Fruit fly (Drosophila melanogaster) whole organism, embryonic: ENCODE results near the gene Cyp1.
A peak's percentile ranks its signal among the peaks of the same experiment; 100 is the strongest.

Experiments used
- B-H2 ChIP-seq: fragments of 200-800 bp; sonication (Bioruptor generic); optimal IDR thresholded peaks from 2 replicates; lab custom pipeline; 2018; ENCODE audit warnings: missing biosample characterization, mild to moderate bottlenecking, missing genetic modification characterization
- Bteb2 ChIP-seq: fragments of 200-800 bp; sonication (Bioruptor generic); optimal IDR thresholded peaks from 2 replicates; lab custom pipeline; 2016; ENCODE audit warnings: missing biosample characterization, missing genetic modification characterization
- CG11504 ChIP-seq: fragments of 200-800 bp; sonication (Bioruptor generic); optimal IDR thresholded peaks from 3 replicates; lab custom pipeline; 2019; ENCODE audit warnings: missing biosample characterization, mild to moderate bottlenecking, missing genetic modification characterization, moderate library complexity
- CG12219 ChIP-seq: fragments of 200-800 bp; sonication (Bioruptor generic); optimal IDR thresholded peaks from 3 replicates; lab custom pipeline; 2018; ENCODE audit warnings: missing biosample characterization, mild to moderate bottlenecking, missing genetic modification characterization
- CG12744 ChIP-seq: fragments of 200-800 bp; sonication (Bioruptor generic); optimal IDR thresholded peaks from 2 replicates; lab custom pipeline; 2016; ENCODE audit warnings: missing biosample characterization, missing genetic modification characterization
- CG13296 ChIP-seq: fragments of 200-800 bp; sonication (Bioruptor generic); optimal IDR thresholded peaks from 3 replicates; lab custom pipeline; 2018; ENCODE audit warnings: missing biosample characterization, mild to moderate bottlenecking, missing genetic modification characterization
- CG14710 ChIP-seq: fragments of 200-800 bp; sonication (Bioruptor generic); optimal IDR thresholded peaks from 3 replicates; lab custom pipeline; 2019; ENCODE audit warnings: missing biosample characterization, mild to moderate bottlenecking, missing genetic modification characterization, moderate library complexity
- CG17328 ChIP-seq: fragments of 200-800 bp; sonication (Bioruptor generic); IDR thresholded peaks from 2 replicates; pipeline ENCODE4 v1.3.6; 2022; ENCODE audit warnings: missing biosample characterization, missing genetic modification characterization
- CG17359 ChIP-seq: fragments of 200-800 bp; sonication (Bioruptor generic); optimal IDR thresholded peaks from 3 replicates; lab custom pipeline; 2018; ENCODE audit warnings: missing biosample characterization, mild to moderate bottlenecking, missing genetic modification characterization, moderate library complexity
- CG18476 ChIP-seq: fragments of 200-800 bp; sonication (Bioruptor generic); optimal IDR thresholded peaks from 2 replicates; lab custom pipeline; 2016; ENCODE audit warnings: missing biosample characterization, mild to moderate bottlenecking, missing genetic modification characterization
- CG18764 ChIP-seq: fragments of 200-800 bp; sonication (Bioruptor generic); optimal IDR thresholded peaks from 3 replicates; lab custom pipeline; 2016; ENCODE audit warnings: missing biosample characterization, missing genetic modification characterization
- CG30020 ChIP-seq: fragments of 200-800 bp; optimal IDR thresholded peaks from 2 replicates; lab custom pipeline; 2019; ENCODE audit warnings: missing biosample characterization, mild to moderate bottlenecking, missing genetic modification characterization, moderate library complexity
- CG34376 ChIP-seq: fragments of 200-800 bp; sonication (Bioruptor generic); optimal IDR thresholded peaks from 2 replicates; lab custom pipeline; 2018; ENCODE audit warnings: missing biosample characterization, mild to moderate bottlenecking, missing genetic modification characterization
- CG4328 ChIP-seq: fragments of 200-800 bp; sonication (Bioruptor generic); optimal IDR thresholded peaks from 3 replicates; lab custom pipeline; 2017; ENCODE audit warnings: missing biosample characterization, missing genetic modification reagents, missing genetic modification characterization
- CG5180 ChIP-seq: fragments of 200-800 bp; sonication (Bioruptor generic); optimal IDR thresholded peaks from 3 replicates; lab custom pipeline; 2017; ENCODE audit warnings: missing biosample characterization, missing genetic modification characterization, mild to moderate bottlenecking, moderate library complexity, missing genetic modification reagents
- CG7928 ChIP-seq: fragments of 200-800 bp; sonication (Bioruptor generic); optimal IDR thresholded peaks from 2 replicates; lab custom pipeline; 2017; ENCODE audit warnings: missing biosample characterization, mild to moderate bottlenecking, missing genetic modification characterization
- CG8290 ChIP-seq, 3 experiments: fragments of 200-800 bp; sonication (Bioruptor generic); optimal IDR thresholded peaks; 2 replicates each; lab custom pipeline; 2016 to 2019; ENCODE audit warnings: missing biosample characterization in 3 of 3, missing genetic modification characterization in 3 of 3, mild to moderate bottlenecking in 2 of 3, moderate library complexity in 1 of 3
- CG9932 ChIP-seq: fragments of 200-800 bp; sonication (Bioruptor generic); IDR thresholded peaks from 2 replicates; pipeline ENCODE4 v1.3.6; 2022; ENCODE audit warnings: missing biosample characterization, missing genetic modification characterization
- CrebB ChIP-seq: fragments of 200-800 bp; sonication (Bioruptor generic); optimal IDR thresholded peaks from 3 replicates; lab custom pipeline; 2018; ENCODE audit warnings: missing biosample characterization, mild to moderate bottlenecking, missing genetic modification characterization
- E2f1 ChIP-seq: fragments of 200-800 bp; sonication (Bioruptor generic); IDR thresholded peaks from 2 replicates; pipeline ENCODE4 v1.3.6; 2022; ENCODE audit warnings: missing biosample characterization, missing genetic modification characterization
- Hmr ChIP-seq: fragments of 200-800 bp; sonication (Bioruptor generic); optimal IDR thresholded peaks from 3 replicates; lab custom pipeline; 2017; ENCODE audit warnings: mild to moderate bottlenecking, missing biosample characterization, missing genetic modification reagents, missing genetic modification characterization
- Hmx ChIP-seq: fragments of 200-800 bp; sonication (Bioruptor generic); optimal IDR thresholded peaks from 2 replicates; lab custom pipeline; 2016; ENCODE audit warnings: missing biosample characterization, missing genetic modification characterization
- Lhr ChIP-seq: fragments of 200-800 bp; sonication (Bioruptor generic); optimal IDR thresholded peaks from 3 replicates; lab custom pipeline; 2017; ENCODE audit warnings: mild to moderate bottlenecking, missing biosample characterization, missing genetic modification reagents, missing genetic modification characterization
- Lim3 ChIP-seq: fragments of 200-800 bp; sonication (Bioruptor generic); IDR thresholded peaks from 2 replicates; pipeline ENCODE4 v1.3.6; 2022; ENCODE audit warnings: missing biosample characterization, missing genetic modification characterization
- Myb ChIP-seq: fragments of 200-800 bp; sonication (Bioruptor generic); optimal IDR thresholded peaks from 2 replicates; lab custom pipeline; 2016; ENCODE audit warnings: missing biosample characterization, missing genetic modification characterization
- Nf-YC ChIP-seq: fragments of 200-800 bp; optimal IDR thresholded peaks from 3 replicates; lab custom pipeline; 2019; ENCODE audit warnings: missing biosample characterization, mild to moderate bottlenecking, missing genetic modification characterization, moderate library complexity
- PHDP ChIP-seq: fragments of 200-800 bp; sonication (Bioruptor generic); optimal IDR thresholded peaks from 3 replicates; lab custom pipeline; 2018; ENCODE audit warnings: missing biosample characterization, mild to moderate bottlenecking, missing genetic modification characterization, moderate library complexity
- Xrp1 ChIP-seq: fragments of 200-800 bp; sonication (Bioruptor generic); IDR thresholded peaks from 2 replicates; pipeline ENCODE4 v1.3.6; 2022; ENCODE audit warnings: missing biosample characterization, missing genetic modification characterization
- ash1 ChIP-seq: fragments of 200-800 bp; sonication (Bioruptor generic); optimal IDR thresholded peaks from 2 replicates; lab custom pipeline; 2018; ENCODE audit warnings: missing biosample characterization, mild to moderate bottlenecking, missing genetic modification characterization
- ato ChIP-seq: fragments of 200-800 bp; sonication (Bioruptor generic); IDR thresholded peaks from 2 replicates; pipeline ENCODE4 v1.3.6; 2022; ENCODE audit warnings: missing biosample characterization, missing genetic modification characterization; ENCODE audit not compliant: partially characterized antibody
- bbx ChIP-seq: fragments of 200-800 bp; sonication (Bioruptor generic); IDR thresholded peaks from 2 replicates; pipeline ENCODE4 v1.3.6; 2022; ENCODE audit warnings: missing biosample characterization, missing genetic modification characterization; ENCODE audit not compliant: partially characterized antibody
- btn ChIP-seq: fragments of 200-800 bp; sonication (Bioruptor generic); optimal IDR thresholded peaks from 2 replicates; lab custom pipeline; 2016; ENCODE audit warnings: missing biosample characterization, missing genetic modification characterization
- cas ChIP-seq: fragments of 200-800 bp; sonication (Bioruptor generic); IDR thresholded peaks from 2 replicates; pipeline ENCODE4 v1.3.6; 2022; ENCODE audit warnings: missing biosample characterization, missing genetic modification characterization
- chif ChIP-seq, 2 experiments: fragments of 200-800 bp; sonication (Bioruptor generic); optimal IDR thresholded peaks; 3 replicates each; lab custom pipeline; 2016; ENCODE audit warnings: missing biosample characterization in 2 of 2, missing genetic modification characterization in 2 of 2
- cwo ChIP-seq: fragments of 200-800 bp; sonication (Bioruptor generic); optimal IDR thresholded peaks from 3 replicates; lab custom pipeline; 2017; ENCODE audit warnings: missing biosample characterization, missing genetic modification characterization, mild to moderate bottlenecking, moderate library complexity, missing genetic modification reagents
- fd102C ChIP-seq: fragments of 200-800 bp; sonication (Bioruptor generic); optimal IDR thresholded peaks from 2 replicates; lab custom pipeline; 2018; ENCODE audit warnings: missing biosample characterization, mild to moderate bottlenecking, missing genetic modification characterization, moderate library complexity
- fd64A ChIP-seq: fragments of 200-800 bp; sonication (Bioruptor generic); optimal IDR thresholded peaks from 3 replicates; lab custom pipeline; 2018; ENCODE audit warnings: missing biosample characterization, mild to moderate bottlenecking, missing genetic modification characterization
- gcm ChIP-seq: fragments of 200-800 bp; sonication (Bioruptor generic); optimal IDR thresholded peaks from 2 replicates; lab custom pipeline; 2019; ENCODE audit warnings: missing biosample characterization, mild to moderate bottlenecking, missing genetic modification characterization, moderate library complexity
- gsb ChIP-seq: fragments of 200-800 bp; sonication (Bioruptor generic); IDR thresholded peaks from 2 replicates; pipeline ENCODE4 v1.3.6; 2022; ENCODE audit warnings: missing biosample characterization, missing genetic modification characterization
- her ChIP-seq: fragments of 200-800 bp; sonication (Bioruptor generic); optimal IDR thresholded peaks from 2 replicates; lab custom pipeline; 2016; ENCODE audit warnings: missing biosample characterization, missing genetic modification characterization
- kni ChIP-seq: fragments of 200-800 bp; sonication (Bioruptor generic); optimal IDR thresholded peaks from 3 replicates; lab custom pipeline; 2017; ENCODE audit warnings: mild to moderate bottlenecking, missing biosample characterization, missing genetic modification reagents, missing genetic modification characterization
- mirr ChIP-seq: fragments of 200-800 bp; sonication (Bioruptor generic); optimal IDR thresholded peaks from 3 replicates; lab custom pipeline; 2018; ENCODE audit warnings: missing biosample characterization, mild to moderate bottlenecking, missing genetic modification characterization
- pnt ChIP-seq: fragments of 200-800 bp; sonication (Bioruptor generic); optimal IDR thresholded peaks from 3 replicates; lab custom pipeline; 2016; ENCODE audit warnings: missing biosample characterization, missing genetic modification characterization
- sd ChIP-seq: fragments of 200-800 bp; sonication (Bioruptor generic); optimal IDR thresholded peaks from 3 replicates; lab custom pipeline; 2018; ENCODE audit warnings: missing biosample characterization, mild to moderate bottlenecking, missing genetic modification characterization, moderate library complexity
- sima ChIP-seq: fragments of 200-800 bp; sonication (Bioruptor generic); optimal IDR thresholded peaks from 2 replicates; lab custom pipeline; 2016; ENCODE audit warnings: missing biosample characterization, missing genetic modification characterization
- stwl ChIP-seq: fragments of 200-800 bp; sonication (Bioruptor generic); optimal IDR thresholded peaks from 3 replicates; lab custom pipeline; 2018; ENCODE audit warnings: missing biosample characterization, mild to moderate bottlenecking, missing genetic modification characterization, moderate library complexity
- tap ChIP-seq: fragments of 200-800 bp; optimal IDR thresholded peaks from 3 replicates; lab custom pipeline; 2019; ENCODE audit warnings: missing biosample characterization, mild to moderate bottlenecking, missing genetic modification characterization, moderate library complexity
- ttk ChIP-seq: fragments of 200-800 bp; sonication (Bioruptor generic); IDR thresholded peaks from 2 replicates; pipeline ENCODE4 v2.1.2; 2022; ENCODE audit warnings: missing biosample characterization, missing genetic modification characterization
- tx ChIP-seq: fragments of 200-800 bp; sonication (Bioruptor generic); optimal IDR thresholded peaks from 2 replicates; lab custom pipeline; 2016; ENCODE audit warnings: missing biosample characterization, missing genetic modification characterization

Cyp1 gene

dm6 chrX:16318858-16319557 is 1.2 kb downstream of the Cyp1 start (continued):
- TF ChIP-seq PHDP (tag; lab: Kevin White, UChicago) = no peak
- peak; percentile 17 for TF ChIP-seq CG4328 (GFP tag; lab: Kevin White, UChicago)
- no peak for TF ChIP-seq Bteb2
- no peak for TF ChIP-seq cas (GFP tag; lab: Robert Waterston, UW)
- no peak for TF ChIP-seq btn
- TF ChIP-seq CG5180 (GFP tag; lab: Kevin White, UChicago) = no peak
- no peak for TF ChIP-seq stwl (tag; lab: Kevin White, UChicago)
- no peak for TF ChIP-seq her (GFP tag; lab: Kevin White, UChicago)
- TF ChIP-seq Myb (GFP tag; lab: Kevin White, UChicago) = no peak
- peak; percentile 40 for TF ChIP-seq B-H2
- TF ChIP-seq sd (tag; lab: Kevin White, UChicago) = peak; percentile 96
- TF ChIP-seq kni (GFP tag; lab: Kevin White, UChicago) = peak; percentile 79
- TF ChIP-seq gcm (GFP tag; lab: Kevin White, UChicago) = peak; percentile 84
- no peak for TF ChIP-seq Hmr
- TF ChIP-seq CG18764 = no peak
- peak; percentile 45 for TF ChIP-seq Nf-YC (tag; lab: Kevin White, UChicago)
- TF ChIP-seq fd64A (GFP tag; lab: Kevin White, UChicago) = no peak
- TF ChIP-seq CG8290 (GFP tag; optimal IDR thresholded peaks at IDR 0.05; lab: Kevin White, UChicago) = no peak
- peak in 1 of 2 experiments; percentile 54 for TF ChIP-seq CG8290 (tag; optimal IDR thresholded peaks at IDR 0.05; lab: Kevin White, UChicago)
- TF ChIP-seq Lim3 (GFP tag; lab: Robert Waterston, UW) = no peak
- no peak for TF ChIP-seq Xrp1 (GFP tag; lab: Robert Waterston, UW)
- no peak for TF ChIP-seq CG11504 (tag; lab: Kevin White, UChicago)
- no peak for TF ChIP-seq Lhr (GFP tag; lab: Kevin White, UChicago)
- TF ChIP-seq CG7928 (GFP tag; lab: Kevin White, UChicago) = no peak
- no peak for TF ChIP-seq CG9932
- peak; percentile 82 for TF ChIP-seq mirr (GFP tag; lab: Kevin White, UChicago)
- TF ChIP-seq CG17359 (tag; lab: Kevin White, UChicago) = no peak
- TF ChIP-seq chif (GFP tag; optimal IDR thresholded peaks at IDR 0.05; lab: Kevin White, UChicago) = no peak
- no peak for TF ChIP-seq tx (GFP tag; lab: Kevin White, UChicago)
- no peak for TF ChIP-seq CG12744
- peak; percentile 79 for TF ChIP-seq CG30020 (tag; lab: Kevin White, UChicago)
- no peak for TF ChIP-seq sima (GFP tag; lab: Kevin White, UChicago)
- TF ChIP-seq fd102C = no peak
- no peak for TF ChIP-seq ash1
- no peak for TF ChIP-seq CG17328 (GFP tag; lab: Robert Waterston, UW)
- no peak for TF ChIP-seq E2f1
- TF ChIP-seq Hmx (GFP tag; lab: Kevin White, UChicago) = no peak
- TF ChIP-seq tap (tag; lab: Kevin White, UChicago) = no peak
- no peak for TF ChIP-seq CrebB (tag; lab: Kevin White, UChicago)
- no peak for TF ChIP-seq pnt (GFP tag; lab: Kevin White, UChicago)
- TF ChIP-seq CG12219 (GFP tag; lab: Kevin White, UChicago) = no peak
- no peak for TF ChIP-seq ttk (GFP tag; lab: Robert Waterston, UW)
- TF ChIP-seq CG13296 (GFP tag; lab: Kevin White, UChicago) = peak; percentile 15
- TF ChIP-seq CG18476 = no peak
- TF ChIP-seq bbx (GFP tag; lab: Robert Waterston, UW) = 0 out of 2 replicates have a peak, but pooled peaks have one; percentile 28
- peak; percentile 6 for TF ChIP-seq cwo (GFP tag; lab: Kevin White, UChicago)
- peak; percentile 66 for TF ChIP-seq CG34376 (GFP tag; lab: Kevin White, UChicago)
- TF ChIP-seq CG14710 (tag; lab: Kevin White, UChicago) = no peak
- no peak for TF ChIP-seq gsb (GFP tag; lab: Robert Waterston, UW)
- no peak for TF ChIP-seq ato (GFP tag; lab: Robert Waterston, UW)
